Fruit fly (Drosophila melanogaster): ENCODE data around the gene CG15386.

Gene CG15386

DNA sequence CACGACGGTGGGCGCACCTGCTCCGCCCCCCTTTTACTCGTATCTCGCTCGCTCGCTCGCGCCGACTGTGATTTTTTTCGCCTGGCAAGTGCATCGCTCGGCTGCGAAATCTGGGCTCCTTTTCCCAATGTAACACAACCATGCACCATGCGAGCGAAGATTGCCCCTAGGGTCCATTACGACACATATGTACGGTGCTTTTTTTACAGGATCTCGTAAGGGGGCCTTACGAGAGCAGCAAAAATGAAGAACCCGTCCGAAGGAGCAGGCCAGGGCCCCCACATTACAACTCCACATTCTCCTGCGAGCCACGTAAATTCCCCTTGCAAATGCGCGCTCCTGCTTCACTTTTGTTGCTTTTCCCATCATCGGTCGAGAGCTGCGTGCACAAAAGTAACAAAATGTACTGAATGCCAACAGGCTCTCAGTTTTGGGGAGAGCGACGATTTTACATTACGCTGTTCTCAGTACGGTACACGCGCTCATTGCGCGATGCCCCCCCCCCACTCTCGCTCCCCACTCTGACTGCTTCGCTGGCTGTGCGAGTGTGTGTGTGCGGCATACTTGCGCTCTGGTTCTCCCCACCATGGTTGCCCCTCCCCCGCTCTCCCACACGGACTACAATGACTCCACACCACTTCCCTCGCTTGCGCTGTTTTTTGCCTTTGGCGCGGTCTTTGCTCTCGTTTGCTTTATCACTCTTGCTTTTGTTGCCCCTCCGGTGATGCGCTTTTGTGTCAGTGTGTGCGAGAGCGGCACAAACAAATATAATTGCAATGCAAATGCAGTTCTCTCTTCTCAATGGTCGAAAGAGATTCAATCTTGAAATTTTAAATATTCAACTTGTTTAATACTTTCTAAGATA is 14.0 kb downstream of the CG15386 start (continued):
- 0 out of 2 replicates have a peak, but pooled peaks have one; percentile 5 for TF ChIP-seq sim (GFP tag; IDR thresholded peaks at IDR 0.05)
- TF ChIP-seq CG8281 (tag; optimal IDR thresholded peaks at IDR 0.05): no peak
- TF ChIP-seq ro (GFP tag; IDR thresholded peaks at IDR 0.05): no peak
- no peak for TF ChIP-seq CG5245 (GFP tag; optimal IDR thresholded peaks at IDR 0.05)
- 0 out of 2 replicates have a peak, but pooled peaks have one; percentile 35 for TF ChIP-seq ttk (GFP tag; IDR thresholded peaks at IDR 0.05)
- no peak for TF ChIP-seq CG3281 (GFP tag; optimal IDR thresholded peaks at IDR 0.05)
- no peak for TF ChIP-seq danr (GFP tag; IDR thresholded peaks at IDR 0.05)
- TF ChIP-seq CG10274 (GFP tag; optimal IDR thresholded peaks at IDR 0.05): no peak
- TF ChIP-seq vfl (GFP tag; optimal IDR thresholded peaks at IDR 0.05): no peak
- TF ChIP-seq CG6175 (GFP tag; IDR thresholded peaks at IDR 0.05): peak; percentile 53; the same call in 1 of the 3 replicates
- no peak for TF ChIP-seq CG15011 (GFP tag; optimal IDR thresholded peaks at IDR 0.05)
- 0 out of 2 replicates have a peak, but pooled peaks have one; percentile 6 for TF ChIP-seq Xrp1 (GFP tag; IDR thresholded peaks at IDR 0.05)
- TF ChIP-seq CG3995 (GFP tag; optimal IDR thresholded peaks at IDR 0.05): no peak
- no peak for TF ChIP-seq CG16863 (GFP tag; optimal IDR thresholded peaks at IDR 0.05)
- TF ChIP-seq az2 (GFP tag; optimal IDR thresholded peaks at IDR 0.05): no peak
- no peak for TF ChIP-seq CG17361 (GFP tag; IDR thresholded peaks at IDR 0.05)
- no peak for TF ChIP-seq Sox100B (GFP tag; optimal IDR thresholded peaks at IDR 0.05)
- no peak for TF ChIP-seq CG7786 (GFP tag; optimal IDR thresholded peaks at IDR 0.05)
- TF ChIP-seq nmo (GFP tag; optimal IDR thresholded peaks at IDR 0.05): no peak
- TF ChIP-seq Dip3 (GFP tag; optimal IDR thresholded peaks at IDR 0.05): no peak
- no peak for TF ChIP-seq CG17328 (GFP tag; IDR thresholded peaks at IDR 0.05)
- no peak for TF ChIP-seq CG17829 (tag; optimal IDR thresholded peaks at IDR 0.05)
- TF ChIP-seq Mrtf (GFP tag; IDR thresholded peaks at IDR 0.05): no peak
- peak; percentile 55 for TF ChIP-seq lab (GFP tag; optimal IDR thresholded peaks at IDR 0.05)
- TF ChIP-seq Dp (GFP tag; optimal IDR thresholded peaks at IDR 0.05): no peak
- TF ChIP-seq YL-1 (GFP tag; optimal IDR thresholded peaks at IDR 0.05): no peak
- TF ChIP-seq CG1603 (tag; optimal IDR thresholded peaks at IDR 0.05): no peak
- no peak for TF ChIP-seq CG11398 (GFP tag; optimal IDR thresholded peaks at IDR 0.05)
- TF ChIP-seq CG7271 (tag; optimal IDR thresholded peaks at IDR 0.05): no peak
- no peak for TF ChIP-seq lilli (GFP tag; optimal IDR thresholded peaks at IDR 0.05)
- TF ChIP-seq CG14014 (GFP tag; IDR thresholded peaks at IDR 0.05): no peak; the same call in 1 of the 2 replicates
- TF ChIP-seq CG3407 (GFP tag; optimal IDR thresholded peaks at IDR 0.05): no peak
- no peak for TF ChIP-seq Bdp1 (GFP tag; optimal IDR thresholded peaks at IDR 0.05)
- TF ChIP-seq Atf3 (GFP tag; optimal IDR thresholded peaks at IDR 0.05): no peak
- no peak for TF ChIP-seq CG4707 (GFP tag; optimal IDR thresholded peaks at IDR 0.05)
- no peak for TF ChIP-seq CG8924 (tag; optimal IDR thresholded peaks at IDR 0.05)
- no peak for TF ChIP-seq CG6813 (GFP tag; optimal IDR thresholded peaks at IDR 0.05)
- TF ChIP-seq dmrt99B (tag; optimal IDR thresholded peaks at IDR 0.05): no peak
- TF ChIP-seq kah (GFP tag; optimal IDR thresholded peaks at IDR 0.05): no peak
- no peak for TF ChIP-seq wek (GFP tag; optimal IDR thresholded peaks at IDR 0.05)
- TF ChIP-seq gfzf (GFP tag; optimal IDR thresholded peaks at IDR 0.05): no peak
- TF ChIP-seq ase (GFP tag; IDR thresholded peaks at IDR 0.05): no peak
- no peak for TF ChIP-seq al (GFP tag; IDR thresholded peaks at IDR 0.05)
- peak; percentile 27; the same call in 1 of the 2 replicates for TF ChIP-seq vvl (GFP tag; IDR thresholded peaks at IDR 0.05)
- TF ChIP-seq nau (GFP tag; optimal IDR thresholded peaks at IDR 0.05): no peak
- TF ChIP-seq ara (GFP tag; IDR thresholded peaks at IDR 0.05): no peak
- TF ChIP-seq dmrt11E (tag; optimal IDR thresholded peaks at IDR 0.05): no peak
- no peak for TF ChIP-seq CG17385 (GFP tag; optimal IDR thresholded peaks at IDR 0.05)
- TF ChIP-seq dimm (GFP tag; IDR thresholded peaks at IDR 0.05): no peak
- no peak for TF ChIP-seq CG10366 (GFP tag; IDR thresholded peaks at IDR 0.05)

Measured in whole organism, embryonic.